Worm (Caenorhabditis elegans) whole organism, L4 larva: ENCODE measurements around the gene gsto-2.

Source experiments
- T20F7.1 ChIP-seq: fragments of 200-800 bp; sonication (Bioruptor generic); optimal IDR thresholded peaks from 2 replicates; lab custom pipeline; 2018; ENCODE audit warnings: mild to moderate bottlenecking, missing genetic modification characterization, missing compliant biosample characterization
- mdl-1 ChIP-seq, 2 experiments: fragments of 150-350 bp in 1 of 2; sonication (generic microtip) in 1 of 2; optimal IDR thresholded peaks; 2 replicates each; lab custom pipeline; 2014 to 2017; ENCODE audit warnings: missing biosample characterization in 2 of 2, missing genetic modification characterization in 2 of 2
- nhr-25 ChIP-seq: sonication (generic microtip); optimal IDR thresholded peaks from 2 replicates; lab custom pipeline; 2017; ENCODE audit warnings: missing genetic modification characterization, mild to moderate bottlenecking, missing compliant biosample characterization, antibody characterized with exemption, moderate library complexity, borderline replicate concordance; ENCODE audit not compliant: insufficient read depth
- pha-4 ChIP-seq, 2 experiments: fragments of 150-350 bp in 1 of 2; fragments of 200-800 bp in 1 of 2; sonication (Bioruptor generic) in 1 of 2; IDR thresholded peaks in 1 of 2; optimal IDR thresholded peaks in 1 of 2; 2 replicates each; pipeline versions ENCODE4 v1.3.6 to Lab custom; 2014 to 2022; ENCODE audit warnings: missing genetic modification characterization in 2 of 2, missing genetic modification reagents in 2 of 2, missing biosample characterization in 1 of 2, missing compliant biosample characterization in 1 of 2
- skn-1 ChIP-seq: fragments of 150-350 bp; optimal IDR thresholded peaks from 2 replicates; lab custom pipeline; 2014; ENCODE audit warnings: missing biosample characterization, missing genetic modification characterization
- snpc-1.2 ChIP-seq: fragments of 200-800 bp; sonication (Bioruptor generic); IDR thresholded peaks from 2 replicates; pipeline ENCODE4 v1.3.6; 2022; ENCODE audit warnings: missing genetic modification reagents, missing genetic modification characterization, missing compliant biosample characterization

DNA sequence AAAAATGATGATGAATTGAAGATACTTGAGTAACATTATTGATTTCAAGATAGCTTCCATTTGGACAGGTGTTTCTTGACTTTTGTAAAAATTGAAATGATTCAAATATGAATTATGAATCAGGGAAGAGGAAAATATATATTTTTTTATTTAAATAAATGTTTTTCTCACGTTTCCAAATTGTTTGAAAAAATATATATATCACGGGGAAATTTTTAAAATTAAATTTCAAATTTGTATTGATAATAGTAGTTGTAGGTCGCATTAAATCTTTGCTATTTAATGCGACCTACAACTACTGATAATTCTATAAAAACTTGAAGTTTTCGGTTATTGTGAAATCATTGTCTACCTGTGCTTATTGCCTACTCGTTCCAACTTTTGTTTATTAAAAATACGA, 34.7 kb upstream of the gsto-2 start, which contains the start of gene ZC21.8:
- TF ChIP-seq skn-1 (tag; lab: Kevin White, UChicago) (no peak), snpc-1.2 (GFP tag; lab: Robert Waterston, UW) (no peak), T20F7.1 (GFP tag; lab: Kevin White, UChicago) (no peak), mdl-1 (tag; optimal IDR thresholded peaks at IDR 0.05; lab: Kevin White, UChicago) (no peak), pha-4 (GFP tag; IDR thresholded peaks at IDR 0.05; lab: Robert Waterston, UW) (no peak), pha-4 (tag; optimal IDR thresholded peaks at IDR 0.05; lab: Kevin White, UChicago) (no peak), nhr-25 (tag; lab: Kevin White, UChicago) (no peak)
